Worm (Caenorhabditis elegans): ENCODE results near the gene sox-4.

DNA sequence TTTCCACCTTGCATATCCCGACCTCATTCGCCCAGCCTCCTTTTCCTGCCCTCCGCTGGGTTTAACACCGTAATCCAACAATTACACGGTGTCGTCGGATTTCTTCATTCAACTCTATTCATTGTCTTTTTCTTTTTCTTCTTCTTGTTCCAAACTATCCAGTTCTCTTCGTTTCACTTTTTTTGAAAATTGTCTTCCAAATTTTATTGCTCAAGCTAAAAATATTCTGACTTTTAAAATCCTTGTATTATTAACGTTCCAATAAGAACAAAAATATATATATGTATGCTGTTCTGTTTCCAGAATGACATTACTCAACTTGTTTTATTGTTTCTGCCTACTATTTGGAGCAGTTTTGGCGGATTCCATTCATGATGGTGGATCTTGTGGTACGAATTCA lies 28.9 kb downstream of the sox-4 start, which contains the start of gene wrt-6:
- TF ChIP-seq lin-13 (tag; optimal IDR thresholded peaks at IDR 0.05) = no peak
- TF ChIP-seq unc-39 (tag; optimal IDR thresholded peaks at IDR 0.05) = no peak
- TF ChIP-seq ces-1 (GFP tag; optimal IDR thresholded peaks at IDR 0.05) = no peak
- no peak for TF ChIP-seq lsy-2 (tag; optimal IDR thresholded peaks at IDR 0.05)
- TF ChIP-seq sptf-1 (tag; optimal IDR thresholded peaks at IDR 0.05) = no peak
- no peak for TF ChIP-seq unc-62 (GFP tag; optimal IDR thresholded peaks at IDR 0.05)
